Fruit fly (Drosophila melanogaster): Measurements from ENCODE around the gene bou.

bou gene

dm6 chrX:6993753-6994152 lies 7.5 kb downstream of the bou start (continued):
- peak; percentile 30 for TF ChIP-seq schlank (tag; optimal IDR thresholded peaks at IDR 0.05)
- TF ChIP-seq cg (GFP tag; optimal IDR thresholded peaks at IDR 0.05): no peak
- peak; percentile 25 for TF ChIP-seq D19A (tag; optimal IDR thresholded peaks at IDR 0.05)
- TF ChIP-seq CG7987 (GFP tag; optimal IDR thresholded peaks at IDR 0.05): peak; percentile 60
- TF ChIP-seq CG6272 (GFP tag; IDR thresholded peaks at IDR 0.05): peak; percentile 64
- peak; percentile 79 for TF ChIP-seq stc (GFP tag; IDR thresholded peaks at IDR 0.05)
- TF ChIP-seq Abd-B (GFP tag; optimal IDR thresholded peaks at IDR 0.05): peak; percentile 51
- no peak for TF ChIP-seq CG7963 (GFP tag; IDR thresholded peaks at IDR 0.05; ENCODE audit: partially characterized antibody)
- no peak for TF ChIP-seq CG13123 (GFP tag; optimal IDR thresholded peaks at IDR 0.05)
- peak; percentile 51 for TF ChIP-seq Mes4 (GFP tag; optimal IDR thresholded peaks at IDR 0.05)
- peak; percentile 62 for TF ChIP-seq gt (GFP tag; IDR thresholded peaks at IDR 0.05)
- TF ChIP-seq CG1792 (GFP tag; optimal IDR thresholded peaks at IDR 0.05): peak; percentile 70
- TF ChIP-seq eyg (GFP tag; optimal IDR thresholded peaks at IDR 0.05): peak; percentile 47
- no peak for TF ChIP-seq CG17829 (tag; optimal IDR thresholded peaks at IDR 0.05)
- TF ChIP-seq Mad (GFP tag; optimal IDR thresholded peaks at IDR 0.05): peak; percentile 61
- peak; percentile 30 for TF ChIP-seq gcm2 (GFP tag; optimal IDR thresholded peaks at IDR 0.05)
- no peak for TF ChIP-seq CG10431 (GFP tag; optimal IDR thresholded peaks at IDR 0.05)
- no peak for TF ChIP-seq Scr (GFP tag; IDR thresholded peaks at IDR 0.05; ENCODE audit: partially characterized antibody)
- TF ChIP-seq pho (GFP tag; optimal IDR thresholded peaks at IDR 0.05): peak; percentile 65
- TF ChIP-seq hb (GFP tag; IDR thresholded peaks at IDR 0.05; ENCODE audit: partially characterized antibody): no peak
- TF ChIP-seq CG3281 (GFP tag; optimal IDR thresholded peaks at IDR 0.05): peak; percentile 62
- peak; percentile 61 for TF ChIP-seq CG43689 (GFP tag; IDR thresholded peaks at IDR 0.05)
- no peak for TF ChIP-seq sna (GFP tag; IDR thresholded peaks at IDR 0.05; ENCODE audit: partially characterized antibody)
- no peak for TF ChIP-seq pita (GFP tag; optimal IDR thresholded peaks at IDR 0.05)
- peak; percentile 48 for TF ChIP-seq CG10267 (tag; optimal IDR thresholded peaks at IDR 0.05)
- TF ChIP-seq CG12769 (tag; optimal IDR thresholded peaks at IDR 0.05): peak; percentile 61
- peak; percentile 61 for TF ChIP-seq CG15514 (GFP tag; optimal IDR thresholded peaks at IDR 0.05)
- no peak for TF ChIP-seq B-H2 (GFP tag; optimal IDR thresholded peaks at IDR 0.05)
- TF ChIP-seq gce (GFP tag; IDR thresholded peaks at IDR 0.05): peak; percentile 67; the same call in 2 of the 3 replicates
- peak; percentile 69 for TF ChIP-seq Oaz (GFP tag; IDR thresholded peaks at IDR 0.05)
- peak; percentile 59 for TF ChIP-seq CG11247 (GFP tag; IDR thresholded peaks at IDR 0.05)
- TF ChIP-seq HmgZ (tag; optimal IDR thresholded peaks at IDR 0.05): peak; percentile 56
- TF ChIP-seq Spps (tag; optimal IDR thresholded peaks at IDR 0.05): no peak
- TF ChIP-seq Tbp (GFP tag; optimal IDR thresholded peaks at IDR 0.05): no peak
- peak; percentile 87 for TF ChIP-seq Ptx1 (GFP tag; IDR thresholded peaks at IDR 0.05)
- TF ChIP-seq CG17568 (GFP tag; optimal IDR thresholded peaks at IDR 0.05): peak; percentile 56
- peak; percentile 31 for TF ChIP-seq CG12071 (GFP tag; optimal IDR thresholded peaks at IDR 0.05)
- peak; percentile 75 for TF ChIP-seq Hsf (GFP tag; optimal IDR thresholded peaks at IDR 0.05)
- no peak for TF ChIP-seq luna (GFP tag; optimal IDR thresholded peaks at IDR 0.05)
- peak; percentile 59 for TF ChIP-seq CG31388 (GFP tag; optimal IDR thresholded peaks at IDR 0.05)
- peak; percentile 63 for TF ChIP-seq Blimp-1 (GFP tag; optimal IDR thresholded peaks at IDR 0.05)
- peak; percentile 28 for TF ChIP-seq CG11723 (GFP tag; optimal IDR thresholded peaks at IDR 0.05)
- TF ChIP-seq scrt (GFP tag; optimal IDR thresholded peaks at IDR 0.05): peak; percentile 55
- peak; percentile 71; the same call in 2 of the 3 replicates for TF ChIP-seq CG14050 (GFP tag; IDR thresholded peaks at IDR 0.05)
- TF ChIP-seq CG11560 (tag; IDR thresholded peaks at IDR 0.05): peak; percentile 61; the same call in 1 of the 3 replicates
- peak; percentile 38 for TF ChIP-seq jing (GFP tag; optimal IDR thresholded peaks at IDR 0.05)
- peak; percentile 86 for TF ChIP-seq slbo (GFP tag; IDR thresholded peaks at IDR 0.05)
- TF ChIP-seq CG11696 (GFP tag; IDR thresholded peaks at IDR 0.05): peak; percentile 57; the same call in 1 of the 2 replicates
- peak; percentile 66; the same call in 1 of the 2 replicates for TF ChIP-seq rib (GFP tag; IDR thresholded peaks at IDR 0.05)
- peak; percentile 27 for TF ChIP-seq Usf (GFP tag; optimal IDR thresholded peaks at IDR 0.05)
- TF ChIP-seq CHES-1-like (GFP tag; optimal IDR thresholded peaks at IDR 0.05): peak; percentile 70
